Fruit fly (Drosophila melanogaster) whole organism, prepupa: Measurements from ENCODE around the gene RSG7.
A peak's percentile ranks its signal among the peaks of the same experiment; 100 is the strongest.

ENCODE experiments used
- Blimp-1 ChIP-seq: fragments of 200-800 bp; sonication (Bioruptor generic); optimal IDR thresholded peaks from 3 replicates; lab custom pipeline; 2017; ENCODE audit warnings: missing biosample characterization, missing genetic modification characterization, mild to moderate bottlenecking, moderate library complexity, missing genetic modification reagents
- CG10631 ChIP-seq: fragments of 200-800 bp; sonication (Bioruptor generic); optimal IDR thresholded peaks from 2 replicates; lab custom pipeline; 2016; ENCODE audit warnings: missing biosample characterization, missing genetic modification characterization
- CG10669 ChIP-seq: fragments of 200-800 bp; sonication (Bioruptor generic); optimal IDR thresholded peaks from 3 replicates; lab custom pipeline; 2018; ENCODE audit warnings: missing biosample characterization, mild to moderate bottlenecking, missing genetic modification characterization, moderate library complexity
- CG11294 ChIP-seq: fragments of 200-800 bp; sonication (Bioruptor generic); IDR thresholded peaks from 2 replicates; pipeline ENCODE4 v1.3.6; 2022; ENCODE audit warnings: missing biosample characterization, missing genetic modification characterization
- CG11762 ChIP-seq: fragments of 200-800 bp; sonication (Bioruptor generic); optimal IDR thresholded peaks from 3 replicates; lab custom pipeline; 2016; ENCODE audit warnings: missing biosample characterization, missing genetic modification characterization; ENCODE audit not compliant: insufficient read depth
- CG11902 ChIP-seq: fragments of 200-800 bp; sonication (Bioruptor generic); optimal IDR thresholded peaks from 3 replicates; lab custom pipeline; 2016; ENCODE audit warnings: missing biosample characterization, missing genetic modification characterization
- CG16779 ChIP-seq: fragments of 200-800 bp; sonication (Bioruptor generic); optimal IDR thresholded peaks from 3 replicates; lab custom pipeline; 2017; ENCODE audit warnings: missing biosample characterization, mild to moderate bottlenecking, missing genetic modification characterization
- CG3032 ChIP-seq: fragments of 200-800 bp; optimal IDR thresholded peaks from 2 replicates; lab custom pipeline; 2019; ENCODE audit warnings: missing biosample characterization, mild to moderate bottlenecking, missing genetic modification characterization, moderate library complexity
- CG31627 ChIP-seq: fragments of 200-800 bp; sonication (Bioruptor generic); optimal IDR thresholded peaks from 3 replicates; lab custom pipeline; 2016; ENCODE audit warnings: missing biosample characterization, missing genetic modification characterization
- CG32006 ChIP-seq: fragments of 200-800 bp; sonication (Bioruptor generic); optimal IDR thresholded peaks from 3 replicates; lab custom pipeline; 2017; ENCODE audit warnings: missing biosample characterization, mild to moderate bottlenecking, missing genetic modification characterization
- CG34406 ChIP-seq: fragments of 200-800 bp; sonication (Bioruptor generic); optimal IDR thresholded peaks from 3 replicates; lab custom pipeline; 2016; ENCODE audit warnings: missing biosample characterization, missing genetic modification characterization
- CG3919 ChIP-seq: fragments of 200-800 bp; sonication (Bioruptor generic); optimal IDR thresholded peaks from 3 replicates; lab custom pipeline; 2016; ENCODE audit warnings: missing biosample characterization, missing genetic modification characterization
- CG6276 ChIP-seq: fragments of 200-800 bp; sonication (Bioruptor generic); optimal IDR thresholded peaks from 2 replicates; lab custom pipeline; 2017; ENCODE audit warnings: missing biosample characterization, mild to moderate bottlenecking, missing genetic modification characterization
- CG6792 ChIP-seq: fragments of 200-800 bp; sonication (Bioruptor generic); optimal IDR thresholded peaks from 3 replicates; lab custom pipeline; 2016; ENCODE audit warnings: missing biosample characterization, missing genetic modification characterization
- CG6808 ChIP-seq: fragments of 200-800 bp; sonication (Bioruptor generic); optimal IDR thresholded peaks from 3 replicates; lab custom pipeline; 2017; ENCODE audit warnings: missing biosample characterization, missing genetic modification characterization, mild to moderate bottlenecking, moderate library complexity, missing genetic modification reagents
- CG6854 ChIP-seq: fragments of 200-800 bp; sonication (Bioruptor generic); optimal IDR thresholded peaks from 2 replicates; lab custom pipeline; 2017; ENCODE audit warnings: missing biosample characterization, mild to moderate bottlenecking, missing genetic modification characterization
- CG7368 ChIP-seq: fragments of 200-800 bp; sonication (Bioruptor generic); optimal IDR thresholded peaks from 3 replicates; lab custom pipeline; 2016; ENCODE audit warnings: missing biosample characterization, missing genetic modification characterization
- CG8119 ChIP-seq: fragments of 200-800 bp; sonication (Bioruptor generic); IDR thresholded peaks from 3 replicates; pipeline ENCODE4 v1.3.6; 2022; ENCODE audit warnings: missing biosample characterization, missing genetic modification characterization
- CG8632 ChIP-seq: fragments of 200-800 bp; sonication (Bioruptor generic); optimal IDR thresholded peaks from 3 replicates; lab custom pipeline; 2016; ENCODE audit warnings: missing biosample characterization, missing genetic modification characterization
- CG9139 ChIP-seq: fragments of 200-800 bp; sonication (Bioruptor generic); optimal IDR thresholded peaks from 3 replicates; lab custom pipeline; 2017; ENCODE audit warnings: missing biosample characterization, mild to moderate bottlenecking, missing genetic modification characterization
- Eip78C ChIP-seq: fragments of 200-800 bp; sonication (Bioruptor generic); peaks from one replicate; lab custom pipeline; 2016; ENCODE audit warnings: missing biosample characterization, missing genetic modification characterization
- Eip93F ChIP-seq: fragments of 200-800 bp; sonication (Bioruptor generic); optimal IDR thresholded peaks from 2 replicates; lab custom pipeline; 2016; ENCODE audit warnings: missing biosample characterization, mild to moderate bottlenecking, missing genetic modification characterization
- Ets21C ChIP-seq: fragments of 200-800 bp; sonication (Bioruptor generic); optimal IDR thresholded peaks from 3 replicates; lab custom pipeline; 2016; ENCODE audit warnings: missing biosample characterization, missing genetic modification characterization
- Ets96B ChIP-seq: fragments of 200-800 bp; optimal IDR thresholded peaks from 2 replicates; lab custom pipeline; 2019; ENCODE audit warnings: missing biosample characterization, mild to moderate bottlenecking, missing genetic modification characterization, moderate library complexity
- Gug ChIP-seq: fragments of 200-800 bp; sonication (Bioruptor generic); IDR thresholded peaks from 2 replicates; pipeline ENCODE4 v1.3.6; 2022; ENCODE audit warnings: missing biosample characterization, missing genetic modification characterization
- Hr38 ChIP-seq: sonication (Bioruptor generic); optimal IDR thresholded peaks from 2 replicates; lab custom pipeline; 2016; ENCODE audit warnings: missing biosample characterization, missing genetic modification characterization
- Lpt ChIP-seq: fragments of 200-800 bp; sonication (Bioruptor generic); optimal IDR thresholded peaks from 3 replicates; lab custom pipeline; 2016; ENCODE audit warnings: missing biosample characterization, missing genetic modification characterization
- Met ChIP-seq: fragments of 200-800 bp; sonication (Bioruptor generic); optimal IDR thresholded peaks from 3 replicates; lab custom pipeline; 2016; ENCODE audit warnings: missing biosample characterization, missing genetic modification characterization
- OdsH ChIP-seq: fragments of 200-800 bp; sonication (Bioruptor generic); optimal IDR thresholded peaks from 3 replicates; lab custom pipeline; 2016; ENCODE audit warnings: missing biosample characterization, missing genetic modification characterization
- Smox ChIP-seq: fragments of 200-800 bp; sonication (Bioruptor generic); optimal IDR thresholded peaks from 3 replicates; lab custom pipeline; 2016; ENCODE audit warnings: missing biosample characterization, missing genetic modification characterization
- Sox102F ChIP-seq: fragments of 200-800 bp; sonication (Bioruptor generic); optimal IDR thresholded peaks from 2 replicates; lab custom pipeline; 2016; ENCODE audit warnings: missing biosample characterization, mild to moderate bottlenecking, missing genetic modification characterization
- Sox15 ChIP-seq: fragments of 200-800 bp; sonication (Bioruptor generic); optimal IDR thresholded peaks from 3 replicates; lab custom pipeline; 2016; ENCODE audit warnings: missing biosample characterization, missing genetic modification characterization
- achi ChIP-seq: fragments of 200-800 bp; sonication (Bioruptor generic); optimal IDR thresholded peaks from 3 replicates; lab custom pipeline; 2016; ENCODE audit warnings: missing biosample characterization, missing genetic modification characterization
- acj6 ChIP-seq: fragments of 200-800 bp; sonication (Bioruptor generic); optimal IDR thresholded peaks from 3 replicates; lab custom pipeline; 2016; ENCODE audit warnings: missing biosample characterization, missing genetic modification characterization
- cyc ChIP-seq: fragments of 200-800 bp; sonication (Bioruptor generic); optimal IDR thresholded peaks from 3 replicates; lab custom pipeline; 2016; ENCODE audit warnings: missing biosample characterization, missing genetic modification characterization
- dsx ChIP-seq: fragments of 200-800 bp; optimal IDR thresholded peaks from 3 replicates; lab custom pipeline; 2019; ENCODE audit warnings: missing biosample characterization, mild to moderate bottlenecking, missing genetic modification characterization, moderate library complexity; ENCODE audit not compliant: poor library complexity, severe bottlenecking
- eg ChIP-seq: fragments of 200-800 bp; sonication (Bioruptor generic); IDR thresholded peaks from 3 replicates; pipeline ENCODE4 v1.3.6; 2022; ENCODE audit warnings: missing biosample characterization, missing genetic modification characterization
- esn ChIP-seq: fragments of 200-800 bp; sonication (Bioruptor generic); optimal IDR thresholded peaks from 2 replicates; lab custom pipeline; 2016; ENCODE audit warnings: missing biosample characterization, mild to moderate bottlenecking, missing genetic modification characterization, moderate library complexity
- fd59A ChIP-seq: fragments of 200-800 bp; sonication (Bioruptor generic); optimal IDR thresholded peaks from 2 replicates; lab custom pipeline; 2017; ENCODE audit warnings: missing biosample characterization, mild to moderate bottlenecking, missing genetic modification characterization, missing genetic modification reagents
- fd85E ChIP-seq: fragments of 200-800 bp; sonication (Bioruptor generic); optimal IDR thresholded peaks from 3 replicates; lab custom pipeline; 2016; ENCODE audit warnings: missing biosample characterization, missing genetic modification characterization
- fkh ChIP-seq: fragments of 200-800 bp; sonication (Bioruptor generic); optimal IDR thresholded peaks from 3 replicates; lab custom pipeline; 2017; ENCODE audit warnings: missing biosample characterization, mild to moderate bottlenecking, missing genetic modification characterization, moderate library complexity
- lz ChIP-seq: fragments of 200-800 bp; sonication (Bioruptor generic); optimal IDR thresholded peaks from 3 replicates; lab custom pipeline; 2016; ENCODE audit warnings: missing biosample characterization, missing genetic modification characterization
- net ChIP-seq: fragments of 200-800 bp; sonication (Bioruptor generic); optimal IDR thresholded peaks from 3 replicates; lab custom pipeline; 2016; ENCODE audit warnings: missing biosample characterization, missing genetic modification characterization
- pdm3 ChIP-seq: fragments of 200-800 bp; sonication (Bioruptor generic); optimal IDR thresholded peaks from 3 replicates; lab custom pipeline; 2016; ENCODE audit warnings: missing biosample characterization, missing genetic modification characterization
- salr ChIP-seq, 2 experiments: fragments of 200-800 bp; sonication (Bioruptor generic); optimal IDR thresholded peaks; 3 replicates each; lab custom pipeline; 2016 to 2018; ENCODE audit warnings: missing biosample characterization in 2 of 2, missing genetic modification characterization in 2 of 2, mild to moderate bottlenecking in 1 of 2
- svp ChIP-seq: fragments of 200-800 bp; sonication (Bioruptor generic); peaks from one replicate; lab custom pipeline; 2016; ENCODE audit warnings: missing biosample characterization, missing genetic modification characterization
- topi ChIP-seq: fragments of 200-800 bp; sonication (Bioruptor generic); optimal IDR thresholded peaks from 3 replicates; lab custom pipeline; 2016; ENCODE audit warnings: missing biosample characterization, missing genetic modification characterization
- vri ChIP-seq: fragments of 200-800 bp; sonication (Bioruptor generic); optimal IDR thresholded peaks from 3 replicates; lab custom pipeline; 2016; ENCODE audit warnings: missing biosample characterization, mild to moderate bottlenecking, missing genetic modification characterization

Gene RSG7

dm6 chrX:16873053-16873452, 28.8 kb upstream of the RSG7 start (continued):
- no peak for TF ChIP-seq fkh
- TF ChIP-seq CG7368 (GFP tag; lab: Kevin White, UChicago): peak; percentile 32
- peak; percentile 92 for TF ChIP-seq CG32006 (GFP tag; lab: Kevin White, UChicago)
- no peak for TF ChIP-seq pdm3 (GFP tag; lab: Kevin White, UChicago)
- TF ChIP-seq lz (GFP tag; lab: Kevin White, UChicago): peak; percentile 16
- TF ChIP-seq Blimp-1 (GFP tag; lab: Kevin White, UChicago): peak; percentile 62
- TF ChIP-seq Hr38: no peak
- TF ChIP-seq Sox102F (GFP tag; lab: Kevin White, UChicago): no peak
- no peak for TF ChIP-seq CG9139 (GFP tag; lab: Kevin White, UChicago)
- peak; percentile 54 for TF ChIP-seq CG6792 (GFP tag; lab: Kevin White, UChicago)
- peak; percentile 30 for TF ChIP-seq CG11762
- TF ChIP-seq fd85E (GFP tag; lab: Kevin White, UChicago): no peak
- peak; percentile 43 for TF ChIP-seq dsx
- no peak for TF ChIP-seq topi (GFP tag; lab: Kevin White, UChicago)
- peak; percentile 9 for TF ChIP-seq Met (GFP tag; lab: Kevin White, UChicago)
- peak; percentile 25 for TF ChIP-seq net
- peak; percentile 77 for TF ChIP-seq achi
- no peak for TF ChIP-seq CG31627
- peak; percentile 23 for TF ChIP-seq CG6808 (GFP tag; lab: Kevin White, UChicago)
- TF ChIP-seq Eip93F (GFP tag; lab: Kevin White, UChicago): no peak
- peak; percentile 73 for TF ChIP-seq CG8632 (GFP tag; lab: Kevin White, UChicago)
- TF ChIP-seq CG10631 (GFP tag; lab: Kevin White, UChicago): peak; percentile 65
- TF ChIP-seq vri (GFP tag; lab: Kevin White, UChicago): no peak
- peak; percentile 76 for TF ChIP-seq CG6276 (GFP tag; lab: Kevin White, UChicago)
- peak; percentile 81 for TF ChIP-seq Eip78C (GFP tag; lab: Kevin White, UChicago)
- TF ChIP-seq OdsH (GFP tag; lab: Kevin White, UChicago): peak; percentile 69
- TF ChIP-seq fd59A: no peak

- TF ChIP-seq Ets96B (tag; lab: Kevin White, UChicago) (peak; percentile 83), Eip93F (GFP tag; lab: Kevin White, UChicago) (no peak), CG10631 (GFP tag; lab: Kevin White, UChicago) (peak; percentile 78), Sox15 (peak; percentile 58), CG9139 (GFP tag; lab: Kevin White, UChicago) (peak; percentile 52), Blimp-1 (GFP tag; lab: Kevin White, UChicago) (no peak), CG6276 (GFP tag; lab: Kevin White, UChicago) (peak; percentile 76), cyc (peak; percentile 20), CG8632 (GFP tag; lab: Kevin White, UChicago) (peak; percentile 75), salr (GFP tag; optimal IDR thresholded peaks at IDR 0.05; lab: Kevin White, UChicago) (peak; percentile 52 to 53), svp (GFP tag; lab: Kevin White, UChicago) (peak; percentile 72), Lpt (peak; percentile 82), Eip78C (GFP tag; lab: Kevin White, UChicago) (peak; percentile 96), Ets21C (GFP tag; lab: Kevin White, UChicago) (peak; percentile 39), CG34406 (GFP tag; lab: Kevin White, UChicago) (peak; percentile 73), CG11902 (GFP tag; lab: Kevin White, UChicago) (peak; percentile 53), acj6 (GFP tag; lab: Kevin White, UChicago) (peak; percentile 76), CG10669 (GFP tag; lab: Kevin White, UChicago) (peak; percentile 78), Smox (GFP tag; lab: Kevin White, UChicago) (peak; percentile 48), CG11762 (peak; percentile 66), CG31627 (peak; percentile 61), OdsH (GFP tag; lab: Kevin White, UChicago) (peak; percentile 74), vri (GFP tag; lab: Kevin White, UChicago) (peak; percentile 24), CG7368 (GFP tag; lab: Kevin White, UChicago) (peak; percentile 72), Gug (GFP tag; lab: Robert Waterston, UW) (peak; percentile 69), achi (peak; percentile 77), CG16779 (tag; lab: Kevin White, UChicago) (peak; percentile 53), CG11294 (GFP tag; lab: Robert Waterston, UW) (peak; percentile 49), eg (GFP tag; lab: Robert Waterston, UW) (peak; percentile 84), Sox102F (GFP tag; lab: Kevin White, UChicago) (peak; percentile 65), CG8119 (GFP tag; lab: Robert Waterston, UW) (peak; percentile 87), CG3032 (tag; lab: Kevin White, UChicago) (peak; percentile 77), CG6854 (no peak), esn (GFP tag; lab: Kevin White, UChicago) (peak; percentile 77), fkh (no peak), dsx (peak; percentile 84), CG3919 (GFP tag; lab: Kevin White, UChicago) (peak; percentile 84)
Measured at dm6 chrX:16871808-16872207, 27.6 kb upstream of the RSG7 start.
